Worm (Caenorhabditis elegans) whole organism, L4 larva: ENCODE results near the gene R09E10.13.

Experiments
- aly-2 ChIP-seq: sonication (generic microtip); optimal IDR thresholded peaks from 2 replicates; lab custom pipeline; 2018; ENCODE audit warnings: missing biosample characterization, missing genetic modification characterization
- ceh-28 ChIP-seq: fragments of 150-350 bp; optimal IDR thresholded peaks from 2 replicates; lab custom pipeline; 2014; ENCODE audit warnings: missing biosample characterization, missing genetic modification reagents, missing genetic modification characterization
- dmd-8 ChIP-seq: fragments of 200-800 bp; sonication (Bioruptor generic); IDR thresholded peaks from 2 replicates; pipeline ENCODE4 v1.3.6; 2022; ENCODE audit warnings: missing genetic modification characterization, missing compliant biosample characterization
- fkh-10 ChIP-seq: fragments of 150-350 bp; optimal IDR thresholded peaks from 2 replicates; lab custom pipeline; 2014; ENCODE audit warnings: missing biosample characterization, missing genetic modification reagents, missing genetic modification characterization
- hlh-30 ChIP-seq: sonication (generic microtip); optimal IDR thresholded peaks from 2 replicates; lab custom pipeline; 2017; ENCODE audit warnings: antibody characterized with exemption, mild to moderate bottlenecking, missing genetic modification characterization, missing compliant biosample characterization; ENCODE audit not compliant: insufficient read depth
- lin-13 ChIP-seq: fragments of 150-350 bp; optimal IDR thresholded peaks from 2 replicates; lab custom pipeline; 2014; ENCODE audit warnings: missing biosample characterization, missing genetic modification reagents, missing genetic modification characterization
- lir-3 ChIP-seq: sonication (generic microtip); optimal IDR thresholded peaks from 2 replicates; lab custom pipeline; 2016; ENCODE audit warnings: mild to moderate bottlenecking, missing genetic modification characterization, missing compliant biosample characterization
- madf-5 ChIP-seq, 2 experiments: fragments of 200-800 bp; sonication (Bioruptor generic); IDR thresholded peaks; 2 replicates each; pipeline ENCODE4 v1.3.6; 2022; ENCODE audit warnings: missing compliant biosample characterization in 2 of 2, missing genetic modification characterization in 2 of 2
- mdt-29 ChIP-seq: fragments of 200-800 bp; sonication (Bioruptor generic); IDR thresholded peaks from 2 replicates; pipeline ENCODE4 v1.3.6; 2022; ENCODE audit warnings: missing genetic modification reagents, missing genetic modification characterization, missing compliant biosample characterization
- nhr-77 ChIP-seq: fragments of 150-350 bp; optimal IDR thresholded peaks from 2 replicates; lab custom pipeline; 2014; ENCODE audit warnings: missing biosample characterization, missing genetic modification characterization
- snpc-4 ChIP-seq: fragments of 150-350 bp; optimal IDR thresholded peaks from 2 replicates; lab custom pipeline; 2014; ENCODE audit warnings: missing biosample characterization, missing genetic modification characterization
- ztf-11 ChIP-seq: fragments of 150-350 bp; optimal IDR thresholded peaks from 2 replicates; lab custom pipeline; 2014; ENCODE audit warnings: missing biosample characterization, missing genetic modification characterization

DNA sequence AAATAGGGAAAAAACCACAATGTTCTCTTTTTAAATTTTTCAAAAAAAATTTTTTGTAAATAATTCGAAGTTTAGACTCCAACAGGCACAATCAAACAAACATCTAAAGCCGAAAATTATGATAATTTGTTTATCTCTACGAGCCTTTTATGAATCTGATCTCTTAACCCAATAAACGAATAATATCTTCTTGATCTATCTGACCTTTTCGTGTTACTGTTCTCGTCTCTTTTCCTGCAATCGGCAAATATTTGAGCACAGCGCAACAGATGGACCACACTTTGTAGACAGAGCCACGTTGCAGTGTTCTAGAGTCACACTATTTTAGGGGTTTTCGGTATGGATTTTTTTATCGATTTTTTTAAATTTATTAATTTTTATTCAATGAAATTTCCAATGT is 43.2 kb downstream of the R09E10.13 start:
- TF ChIP-seq lir-3 (tag; lab: Kevin White, UChicago) (no peak), fkh-10 (no peak), ztf-11 (tag; lab: Kevin White, UChicago) (no peak), madf-5 (GFP tag; IDR thresholded peaks at IDR 0.05; lab: Robert Waterston, UW) (no peak), aly-2 (tag; lab: Kevin White, UChicago) (no peak), nhr-77 (tag; lab: Kevin White, UChicago) (no peak), lin-13 (GFP tag; lab: Kevin White, UChicago) (no peak), mdt-29 (no peak), ceh-28 (tag; lab: Kevin White, UChicago) (no peak), dmd-8 (GFP tag; lab: Robert Waterston, UW) (no peak), hlh-30 (tag; lab: Kevin White, UChicago) (no peak), snpc-4 (tag; lab: Kevin White, UChicago) (no peak)
